Worm (Caenorhabditis elegans) whole organism, late embryonic: ENCODE results near the gene ZC443.4.

Experiments
- F13H6.1 ChIP-seq: sonication (generic microtip); optimal IDR thresholded peaks from 2 replicates; lab custom pipeline; 2016; ENCODE audit warnings: missing genetic modification characterization, missing compliant biosample characterization
- K02D7.2 ChIP-seq: sonication (generic microtip); optimal IDR thresholded peaks from 2 replicates; lab custom pipeline; 2017; ENCODE audit warnings: mild to moderate bottlenecking, missing genetic modification characterization, missing compliant biosample characterization
- T23F11.4 ChIP-seq: fragments of 200-800 bp; sonication (Bioruptor generic); optimal IDR thresholded peaks from 2 replicates; lab custom pipeline; 2018; ENCODE audit warnings: mild to moderate bottlenecking, missing genetic modification characterization, missing compliant biosample characterization
- ama-1 ChIP-seq: fragments of 150-350 bp; optimal IDR thresholded peaks from 2 replicates; lab custom pipeline; 2014
- ceh-24 ChIP-seq: sonication (generic microtip); optimal IDR thresholded peaks from 2 replicates; lab custom pipeline; 2016; ENCODE audit warnings: mild to moderate bottlenecking, missing genetic modification characterization, missing compliant biosample characterization
- che-1 ChIP-seq: sonication (generic microtip); optimal IDR thresholded peaks from 2 replicates; lab custom pipeline; 2016; ENCODE audit warnings: mild to moderate bottlenecking, missing genetic modification characterization, missing compliant biosample characterization
- elt-4 ChIP-seq: sonication (generic microtip); optimal IDR thresholded peaks from 2 replicates; lab custom pipeline; 2016; ENCODE audit warnings: missing genetic modification characterization, missing compliant biosample characterization
- madf-2 ChIP-seq: sonication (generic microtip); optimal IDR thresholded peaks from 2 replicates; lab custom pipeline; 2017; ENCODE audit warnings: missing genetic modification characterization, missing compliant biosample characterization
- nfya-1 ChIP-seq: sonication (generic microtip); optimal IDR thresholded peaks from 2 replicates; lab custom pipeline; 2017; ENCODE audit warnings: missing genetic modification characterization, mild to moderate bottlenecking, missing compliant biosample characterization, antibody characterized with exemption, moderate library complexity
- nhr-11 ChIP-seq: fragments of 150-350 bp; optimal IDR thresholded peaks from 2 replicates; lab custom pipeline; 2014; ENCODE audit warnings: missing biosample characterization, missing genetic modification characterization
- odd-2 ChIP-seq: sonication (generic microtip); optimal IDR thresholded peaks from 2 replicates; lab custom pipeline; 2017; ENCODE audit warnings: antibody characterized with exemption, mild to moderate bottlenecking, missing genetic modification characterization, missing compliant biosample characterization
- pag-3 ChIP-seq: sonication (generic microtip); optimal IDR thresholded peaks from 2 replicates; lab custom pipeline; 2016; ENCODE audit warnings: missing compliant biosample characterization, missing genetic modification characterization, borderline replicate concordance
- pha-2 ChIP-seq: sonication (generic microtip); optimal IDR thresholded peaks from 2 replicates; lab custom pipeline; 2017; ENCODE audit warnings: mild to moderate bottlenecking, missing genetic modification characterization, missing compliant biosample characterization
- unc-3 ChIP-seq, 2 experiments: fragments of 200-800 bp in 1 of 2; sonication (Bioruptor generic) in 1 of 2; sonication (generic microtip) in 1 of 2; conservative IDR thresholded peaks in 1 of 2; optimal IDR thresholded peaks in 1 of 2; 2 replicates each; pipeline versions ENCODE4 v1.3.6 to Lab custom; 2016 to 2022; ENCODE audit warnings: missing compliant biosample characterization in 2 of 2, missing genetic modification characterization in 2 of 2, missing genetic modification reagents in 1 of 2

ce11 chrV:12788451-12788850 lies 31.2 kb downstream of the ZC443.4 start, which contains the start of gene srbc-44:
- TF ChIP-seq elt-4 (tag; lab: Kevin White, UChicago) (no peak), odd-2 (tag; lab: Kevin White, UChicago) (no peak), madf-2 (tag; lab: Kevin White, UChicago) (no peak), T23F11.4 (GFP tag; lab: Kevin White, UChicago) (no peak), nhr-11 (tag; lab: Kevin White, UChicago) (no peak), unc-3 (GFP tag; conservative IDR thresholded peaks at IDR 0.05; lab: Robert Waterston, UW) (no peak), unc-3 (tag; optimal IDR thresholded peaks at IDR 0.05; lab: Kevin White, UChicago) (no peak), ama-1 (lab: Kevin White, UChicago) (no peak), nfya-1 (tag; lab: Kevin White, UChicago) (no peak), pag-3 (tag; lab: Kevin White, UChicago) (no peak), che-1 (tag; lab: Kevin White, UChicago) (no peak), pha-2 (tag; lab: Kevin White, UChicago) (no peak), F13H6.1 (no peak), ceh-24 (tag; lab: Kevin White, UChicago) (no peak), K02D7.2 (tag; lab: Kevin White, UChicago) (no peak)
